Worm (Caenorhabditis elegans) whole organism, young adult: ENCODE data around the gene lec-3.
"Not testable (repeated sequence)": the region's sequence is repeated elsewhere in the genome, so short reads cannot be mapped to it uniquely, and the experiment has no call there.

Experiments used
- D2030.7 ChIP-seq: fragments of 200-800 bp; sonication (Bioruptor generic); IDR thresholded peaks from 2 replicates; pipeline ENCODE4 v1.3.6; 2022; ENCODE audit warnings: missing genetic modification reagents, missing genetic modification characterization, missing compliant biosample characterization
- F22D6.2 ChIP-seq: sonication (generic microtip); optimal IDR thresholded peaks from 2 replicates; lab custom pipeline; 2016; ENCODE audit warnings: mild to moderate bottlenecking, missing genetic modification characterization, missing compliant biosample characterization
- F33H1.4 ChIP-seq: fragments of 200-800 bp; sonication (Bioruptor generic); IDR thresholded peaks from 2 replicates; pipeline ENCODE4 v1.3.6; 2022; ENCODE audit warnings: missing genetic modification reagents, missing genetic modification characterization, missing compliant biosample characterization
- F39B2.1 ChIP-seq: fragments of 200-800 bp; sonication (Bioruptor generic); IDR thresholded peaks from 2 replicates; pipeline ENCODE4 v1.3.6; 2022; ENCODE audit warnings: missing genetic modification reagents, missing genetic modification characterization, missing compliant biosample characterization
- F49E8.2 ChIP-seq: sonication (generic microtip); optimal IDR thresholded peaks from 3 replicates; lab custom pipeline; 2017; ENCODE audit warnings: missing genetic modification characterization, mild to moderate bottlenecking, missing compliant biosample characterization, antibody characterized with exemption, moderate library complexity; ENCODE audit not compliant: insufficient read depth
- F55B11.4 ChIP-seq: sonication (generic microtip); optimal IDR thresholded peaks from 2 replicates; lab custom pipeline; 2016; ENCODE audit warnings: missing compliant biosample characterization, missing genetic modification characterization, borderline replicate concordance; ENCODE audit not compliant: insufficient read depth
- K11D2.4 ChIP-seq: fragments of 200-800 bp; sonication (Bioruptor generic); IDR thresholded peaks from 2 replicates; pipeline ENCODE4 v1.3.6; 2022; ENCODE audit warnings: missing genetic modification reagents, missing genetic modification characterization, missing compliant biosample characterization
- T07F8.4 ChIP-seq: sonication (generic microtip); optimal IDR thresholded peaks from 2 replicates; lab custom pipeline; 2016; ENCODE audit warnings: mild to moderate bottlenecking, missing genetic modification characterization, moderate library complexity, missing compliant biosample characterization
- T26A5.8 ChIP-seq: sonication (generic microtip); optimal IDR thresholded peaks from 2 replicates; lab custom pipeline; 2016; ENCODE audit warnings: missing genetic modification characterization, missing compliant biosample characterization
- Y95B8A.8 ChIP-seq: fragments of 200-800 bp; sonication (Bioruptor generic); IDR thresholded peaks from 2 replicates; pipeline ENCODE4 v1.3.6; 2022; ENCODE audit warnings: missing genetic modification reagents, missing genetic modification characterization, missing compliant biosample characterization
- akir-1 ChIP-seq: fragments of 200-800 bp; sonication (Bioruptor generic); optimal IDR thresholded peaks from 2 replicates; lab custom pipeline; 2018; ENCODE audit warnings: mild to moderate bottlenecking, missing genetic modification characterization, moderate library complexity, missing compliant biosample characterization
- ama-1 ChIP-seq, 3 experiments: fragments of 150-350 bp in 1 of 3; sonication (generic microtip) in 2 of 3; optimal IDR thresholded peaks; 2 replicates each; lab custom pipeline; 2014 to 2018; ENCODE audit warnings: missing biosample characterization in 2 of 3, missing genetic modification characterization in 2 of 3, missing genetic modification reagents in 2 of 3
- attf-6 ChIP-seq: fragments of 200-800 bp; sonication (Bioruptor generic); IDR thresholded peaks from 2 replicates; pipeline ENCODE4 v1.3.6; 2022; ENCODE audit warnings: missing genetic modification reagents, missing genetic modification characterization, missing compliant biosample characterization
- cebp-2 ChIP-seq: fragments of 200-800 bp; sonication (Bioruptor generic); IDR thresholded peaks from 2 replicates; pipeline ENCODE4 v1.3.6; 2022; ENCODE audit warnings: missing genetic modification characterization, missing compliant biosample characterization
- ceh-40 ChIP-seq: fragments of 200-800 bp; sonication (Bioruptor generic); IDR thresholded peaks from 2 replicates; pipeline ENCODE4 v1.3.6; 2022; ENCODE audit warnings: missing genetic modification characterization, missing compliant biosample characterization
- ceh-79 ChIP-seq: sonication (generic microtip); optimal IDR thresholded peaks from 2 replicates; lab custom pipeline; 2017; ENCODE audit warnings: mild to moderate bottlenecking, missing genetic modification characterization, missing compliant biosample characterization
- chd-7 ChIP-seq: sonication (generic microtip); optimal IDR thresholded peaks from 2 replicates; lab custom pipeline; 2016; ENCODE audit warnings: mild to moderate bottlenecking, missing genetic modification characterization, moderate library complexity, missing compliant biosample characterization
- dpl-1 ChIP-seq: fragments of 150-350 bp; optimal IDR thresholded peaks from 2 replicates; lab custom pipeline; 2014; ENCODE audit warnings: missing biosample characterization, missing genetic modification reagents, missing genetic modification characterization
- efl-1 ChIP-seq: fragments of 150-350 bp; optimal IDR thresholded peaks from 2 replicates; lab custom pipeline; 2014; ENCODE audit warnings: missing biosample characterization, missing genetic modification reagents, missing genetic modification characterization
- ekl-4 ChIP-seq: fragments of 200-800 bp; sonication (Bioruptor generic); IDR thresholded peaks from 2 replicates; pipeline ENCODE4 v1.3.6; 2022; ENCODE audit warnings: missing genetic modification reagents, missing genetic modification characterization, missing compliant biosample characterization
- ets-4 ChIP-seq: fragments of 200-800 bp; sonication (Bioruptor generic); optimal IDR thresholded peaks from 2 replicates; lab custom pipeline; 2018; ENCODE audit warnings: mild to moderate bottlenecking, missing genetic modification characterization, missing compliant biosample characterization
- him-1 ChIP-seq: sonication (generic microtip); optimal IDR thresholded peaks from 2 replicates; lab custom pipeline; 2016; ENCODE audit warnings: missing genotype, missing genetic modification reagents, missing genetic modification characterization, missing compliant biosample characterization
- hmg-20 ChIP-seq: fragments of 200-800 bp; sonication (Bioruptor generic); IDR thresholded peaks from 2 replicates; pipeline ENCODE4 v1.3.6; 2022; ENCODE audit warnings: missing genetic modification reagents, missing genetic modification characterization, missing compliant biosample characterization
- lin-40 ChIP-seq: sonication (generic microtip); optimal IDR thresholded peaks from 2 replicates; lab custom pipeline; 2016; ENCODE audit warnings: missing genetic modification characterization, mild to moderate bottlenecking, missing compliant biosample characterization, missing genotype, missing genetic modification reagents
- madf-8 ChIP-seq: fragments of 200-800 bp; sonication (Bioruptor generic); conservative IDR thresholded peaks from 2 replicates; pipeline ENCODE4 v1.3.6; 2022; ENCODE audit warnings: missing genetic modification reagents, missing genetic modification characterization, missing compliant biosample characterization
- mel-28 ChIP-seq: sonication (generic microtip); optimal IDR thresholded peaks from 2 replicates; lab custom pipeline; 2016; ENCODE audit warnings: borderline replicate concordance, mild to moderate bottlenecking, missing genetic modification characterization, missing compliant biosample characterization
- mes-4 ChIP-seq: sonication (generic microtip); optimal IDR thresholded peaks from 2 replicates; lab custom pipeline; 2016; ENCODE audit warnings: missing genotype, missing genetic modification characterization, missing compliant biosample characterization
- mxl-1 ChIP-seq: sonication (generic microtip); optimal IDR thresholded peaks from 2 replicates; lab custom pipeline; 2016; ENCODE audit warnings: missing genetic modification characterization, missing compliant biosample characterization
- nhr-120 ChIP-seq: fragments of 200-800 bp; sonication (Bioruptor generic); IDR thresholded peaks from 2 replicates; pipeline ENCODE4 v1.3.6; 2022; ENCODE audit warnings: missing genetic modification characterization, missing compliant biosample characterization
- nhr-27 ChIP-seq: fragments of 200-800 bp; sonication (Bioruptor generic); optimal IDR thresholded peaks from 2 replicates; lab custom pipeline; 2018; ENCODE audit warnings: mild to moderate bottlenecking, missing genetic modification characterization, moderate library complexity, missing compliant biosample characterization
- nhr-90 ChIP-seq: sonication (generic microtip); optimal IDR thresholded peaks from 2 replicates; lab custom pipeline; 2016; ENCODE audit warnings: missing genotype, mild to moderate bottlenecking, missing genetic modification characterization, missing compliant biosample characterization
- pbrm-1 ChIP-seq: fragments of 200-800 bp; sonication (Bioruptor generic); IDR thresholded peaks from 2 replicates; pipeline ENCODE4 v1.3.6; 2022; ENCODE audit warnings: missing genetic modification reagents, missing genetic modification characterization, missing compliant biosample characterization
- rec-8 ChIP-seq, 2 experiments: sonication (generic microtip); optimal IDR thresholded peaks; 2 replicates each; lab custom pipeline; 2016; ENCODE audit warnings: mild to moderate bottlenecking in 2 of 2, missing genetic modification characterization in 2 of 2, missing genetic modification reagents in 2 of 2, missing genotype in 2 of 2, missing biosample characterization in 1 of 2, missing compliant biosample characterization in 1 of 2, moderate library complexity in 1 of 2
- snpc-1.1 ChIP-seq: sonication (generic microtip); optimal IDR thresholded peaks from 2 replicates; lab custom pipeline; 2017; ENCODE audit warnings: missing genetic modification characterization, mild to moderate bottlenecking, missing compliant biosample characterization, antibody characterized with exemption, moderate library complexity, missing genotype, missing genetic modification reagents; ENCODE audit not compliant: insufficient read depth
- snpc-3.4 ChIP-seq: sonication (generic microtip); optimal IDR thresholded peaks from 2 replicates; lab custom pipeline; 2017; ENCODE audit warnings: missing genetic modification characterization, mild to moderate bottlenecking, missing compliant biosample characterization, antibody characterized with exemption, moderate library complexity, missing genotype, missing genetic modification reagents
- snpc-4 ChIP-seq, 5 experiments: fragments of 150-350 bp in 1 of 5; sonication (generic microtip) in 4 of 5; optimal IDR thresholded peaks; 2 replicates each; lab custom pipeline; 2014 to 2018; ENCODE audit warnings: missing genetic modification characterization in 5 of 5, missing biosample characterization in 3 of 5, antibody characterized with exemption in 2 of 5, mild to moderate bottlenecking in 2 of 5, missing compliant biosample characterization in 2 of 5, missing genotype in 2 of 5, moderate library complexity in 2 of 5, missing genetic modification reagents in 1 of 5
- somi-1 ChIP-seq: fragments of 200-800 bp; sonication (Bioruptor generic); optimal IDR thresholded peaks from 2 replicates; lab custom pipeline; 2018; ENCODE audit warnings: mild to moderate bottlenecking, missing genetic modification characterization, missing compliant biosample characterization
- tbx-9 ChIP-seq: sonication (generic microtip); optimal IDR thresholded peaks from 2 replicates; lab custom pipeline; 2016; ENCODE audit warnings: borderline replicate concordance, missing genetic modification characterization, inconsistent platforms, missing compliant biosample characterization
- tlf-1 ChIP-seq: fragments of 200-800 bp; sonication (Bioruptor generic); optimal IDR thresholded peaks from 2 replicates; lab custom pipeline; 2018; ENCODE audit warnings: mild to moderate bottlenecking, missing genetic modification characterization, missing compliant biosample characterization
- zim-3 ChIP-seq: sonication (generic microtip); optimal IDR thresholded peaks from 2 replicates; lab custom pipeline; 2017; ENCODE audit warnings: mild to moderate bottlenecking, missing genetic modification characterization, moderate library complexity, missing compliant biosample characterization
- ztf-18 ChIP-seq: sonication (generic microtip); optimal IDR thresholded peaks from 2 replicates; lab custom pipeline; 2016; ENCODE audit warnings: missing genotype, mild to moderate bottlenecking, missing genetic modification characterization, missing compliant biosample characterization
- ztf-25 ChIP-seq: fragments of 200-800 bp; sonication (Bioruptor generic); IDR thresholded peaks from 2 replicates; pipeline ENCODE4 v1.3.6; 2022; ENCODE audit warnings: missing genetic modification reagents, missing genetic modification characterization, missing compliant biosample characterization

lec-3 gene

ce11 chrII:10006266-10006665 lies 15.4 kb downstream of the lec-3 start, which contains the start of gene ZK892.4:
TSS of gene ZK892.4 (plus strand) at chrII:10006566.
- not testable (repeated sequence) for TF ChIP-seq pbrm-1 (GFP tag; lab: Robert Waterston, UW); F33H1.4; madf-8

- TF ChIP-seq T07F8.4 (no peak), T26A5.8 (no peak), F49E8.2 (tag; lab: Kevin White, UChicago) (no peak), snpc-1.1 (tag; lab: Kevin White, UChicago) (no peak), K11D2.4 (GFP tag; lab: Robert Waterston, UW) (no peak)
- TF ChIP-seq, all 124 proteins: peak for 0
These were observed 17.0 kb downstream of the lec-3 start, which contains the start of gene ZK892.5 for ce11 chrII:10007917-10008316. TSS of gene ZK892.5 (plus strand) at chrII:10008217.

DNA sequence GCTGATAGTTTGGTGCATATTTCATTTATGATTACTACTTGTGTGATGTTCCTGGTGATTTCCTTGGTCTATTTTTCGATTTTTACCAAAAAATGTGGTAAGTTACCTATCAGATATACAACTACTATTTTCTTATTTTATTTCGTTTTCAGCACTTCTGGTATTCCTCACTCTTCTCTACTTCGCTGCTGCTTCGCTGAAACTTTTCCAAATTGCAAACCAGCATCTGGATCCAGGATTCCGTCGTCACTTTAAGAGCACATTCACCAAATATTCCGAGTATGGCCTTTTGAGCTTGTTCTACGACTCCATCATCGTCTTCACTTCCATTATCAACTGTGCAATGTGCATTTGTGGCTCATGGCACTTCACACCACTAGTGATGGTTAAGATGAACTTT lies 17.6 kb downstream of the lec-3 start:
- TF ChIP-seq somi-1 (GFP tag; lab: Kevin White, UChicago) (no peak), chd-7 (no peak), ztf-18 (tag; lab: Kevin White, UChicago) (no peak), him-1 (no peak), lin-40 (tag; lab: Kevin White, UChicago) (no peak), akir-1 (GFP tag; lab: Kevin White, UChicago) (no peak), ceh-40 (GFP tag; lab: Robert Waterston, UW) (no peak), mxl-1 (tag; lab: Kevin White, UChicago) (no peak), nhr-27 (tag; lab: Kevin White, UChicago) (no peak), Y95B8A.8 (GFP tag; lab: Robert Waterston, UW) (no peak), K11D2.4 (GFP tag; lab: Robert Waterston, UW) (no peak), ceh-79 (tag; lab: Kevin White, UChicago) (no peak), attf-6 (GFP tag; lab: Robert Waterston, UW) (no peak)

ce11 chrII:10010914-10011313 lies 20.0 kb downstream of the lec-3 start:
- TF ChIP-seq ztf-25 = no peak
- TF ChIP-seq F22D6.2 (tag; lab: Kevin White, UChicago) = no peak
- no peak for TF ChIP-seq mes-4 (tag; lab: Kevin White, UChicago)
- no peak for TF ChIP-seq tlf-1 (GFP tag; lab: Kevin White, UChicago)
- no peak for TF ChIP-seq nhr-90
- no peak for TF ChIP-seq efl-1 (GFP tag; lab: Kevin White, UChicago)
- no peak for TF ChIP-seq snpc-4 (GFP tag; optimal IDR thresholded peaks at IDR 0.05; lab: Kevin White, UChicago)
- TF ChIP-seq snpc-4 (tag; optimal IDR thresholded peaks at IDR 0.05; lab: Kevin White, UChicago) = no peak
- TF ChIP-seq lin-40 (tag; lab: Kevin White, UChicago) = no peak
- TF ChIP-seq zim-3 (tag; lab: Kevin White, UChicago) = no peak

ce11 chrII:10011733-10012132 lies 20.8 kb downstream of the lec-3 start:
- TF ChIP-seq rec-8 (tag; optimal IDR thresholded peaks at IDR 0.05; lab: Kevin White, UChicago) (no peak), tbx-9 (tag; lab: Kevin White, UChicago) (no peak), nhr-120 (GFP tag; lab: Robert Waterston, UW) (no peak), dpl-1 (GFP tag; lab: Kevin White, UChicago) (no peak), F39B2.1 (GFP tag; lab: Robert Waterston, UW) (no peak), F55B11.4 (tag; lab: Kevin White, UChicago) (no peak), D2030.7 (no peak), ets-4 (GFP tag; lab: Kevin White, UChicago) (no peak), attf-6 (GFP tag; lab: Robert Waterston, UW) (no peak), mel-28 (tag; lab: Kevin White, UChicago) (no peak), snpc-3.4 (tag; lab: Kevin White, UChicago) (no peak), hmg-20 (GFP tag; lab: Robert Waterston, UW) (no peak), ama-1 (optimal IDR thresholded peaks at IDR 0.05; lab: Kevin White, UChicago) (no peak), ama-1 (GFP tag; optimal IDR thresholded peaks at IDR 0.05; lab: Kevin White, UChicago) (no peak), ekl-4 (no peak), cebp-2 (GFP tag; lab: Robert Waterston, UW) (no peak)
